Worm (Caenorhabditis elegans): ENCODE measurements around the gene F44G3.7.

DNA sequence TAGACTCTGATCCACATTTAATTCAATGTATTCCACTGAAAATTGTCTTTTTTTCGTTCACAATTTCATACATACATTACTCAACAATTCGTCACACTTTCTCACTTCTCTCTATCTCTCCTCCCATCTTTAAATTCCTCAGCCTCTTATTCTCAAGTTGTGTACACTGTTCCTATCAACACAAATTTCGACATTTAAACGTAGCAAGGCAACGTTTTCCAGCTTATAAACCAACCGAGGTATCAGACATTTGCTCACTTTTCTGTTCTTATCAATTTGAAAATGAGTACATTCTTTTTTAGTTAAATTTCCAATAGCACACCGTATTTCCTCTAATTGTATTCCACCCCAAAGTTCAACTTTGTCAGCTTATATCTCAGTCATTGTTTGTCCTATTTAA, 16.0 kb downstream of the F44G3.7 start, which contains the start of gene skr-3:
- TF ChIP-seq sptf-2 (GFP tag; optimal IDR thresholded peaks at IDR 0.05) (no peak), unc-62 (GFP tag; optimal IDR thresholded peaks at IDR 0.05) (no peak), tbx-9 (tag; optimal IDR thresholded peaks at IDR 0.05; ENCODE audit: borderline replicate concordance) (no peak), F49E8.2 (tag; optimal IDR thresholded peaks at IDR 0.05; ENCODE audit: insufficient read depth) (no peak), madf-10 (tag; optimal IDR thresholded peaks at IDR 0.05) (no peak), C06A6.2 (GFP tag; conservative IDR thresholded peaks at IDR 0.05) (no peak), ama-1 (optimal IDR thresholded peaks at IDR 0.05) (no peak), ama-1 (GFP tag; optimal IDR thresholded peaks at IDR 0.05) (no peak), lag-1 (GFP tag; IDR thresholded peaks at IDR 0.05) (no peak), F23B12.7 (tag; optimal IDR thresholded peaks at IDR 0.05; ENCODE audit: insufficient read depth) (no peak), nhr-90 (tag; optimal IDR thresholded peaks at IDR 0.05) (no peak), bed-2 (GFP tag; IDR thresholded peaks at IDR 0.05) (no peak)
